Fruit fly (Drosophila melanogaster): ENCODE measurements around the gene esg.

DNA sequence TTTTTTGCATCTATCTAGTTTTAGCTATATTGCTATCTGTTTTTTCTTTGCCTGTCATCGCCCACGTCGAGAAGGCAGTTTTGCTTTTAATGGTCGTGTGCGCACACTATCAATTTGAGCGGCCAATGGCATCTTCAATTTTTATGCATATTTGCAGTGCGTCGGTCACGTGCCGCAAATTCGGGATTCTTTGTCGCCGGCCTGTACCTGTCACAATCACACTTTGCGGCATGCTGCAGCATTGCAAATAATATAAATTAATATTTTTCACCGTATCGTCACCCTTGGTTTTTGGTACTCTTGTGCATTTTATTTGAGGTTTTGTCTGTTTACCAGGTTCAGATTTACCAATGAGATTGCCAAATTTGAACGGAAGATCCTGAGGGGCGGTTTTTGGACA lies 37.6 kb downstream of the esg start:
- TF ChIP-seq CTCF (optimal IDR thresholded peaks at IDR 0.05) (no peak), CG8478 (optimal IDR thresholded peaks at IDR 0.05) (no peak)
